Worm (Caenorhabditis elegans) whole organism, L4/young adult: ENCODE results near the gene irld-25.

Experiments used
- W03F9.2 ChIP-seq: fragments of 150-350 bp; optimal IDR thresholded peaks from 2 replicates; lab custom pipeline; 2014; ENCODE audit warnings: missing biosample characterization, missing genetic modification characterization
- dao-5 ChIP-seq: sonication (generic microtip); optimal IDR thresholded peaks from 2 replicates; lab custom pipeline; 2016; ENCODE audit warnings: missing genotype, missing genetic modification characterization, moderate library complexity, missing compliant biosample characterization
- him-1 ChIP-seq: sonication (generic microtip); optimal IDR thresholded peaks from 2 replicates; lab custom pipeline; 2016; ENCODE audit warnings: missing genotype, missing genetic modification reagents, missing genetic modification characterization, missing compliant biosample characterization

DNA sequence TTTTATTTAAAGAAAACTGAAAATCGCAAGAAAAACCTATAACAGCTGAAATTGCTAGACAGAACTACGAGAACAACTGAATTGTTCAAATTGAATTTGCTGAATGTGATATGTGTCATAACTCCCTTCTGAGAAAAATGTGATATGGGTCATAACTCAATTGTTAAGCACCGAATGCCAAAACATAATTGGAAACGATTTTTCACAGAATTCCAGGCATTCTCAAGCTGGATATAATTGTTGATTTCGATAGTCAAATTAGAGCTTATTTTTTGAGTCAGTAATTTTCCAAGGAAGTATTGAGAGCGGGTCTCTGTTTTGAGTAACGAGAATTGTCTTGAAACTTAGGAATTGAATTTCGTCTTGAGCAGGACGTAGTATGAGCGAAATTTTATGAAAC lies 39.5 kb upstream of the irld-25 start:
- TF ChIP-seq him-1 (tag; lab: Kevin White, UChicago) (no peak), W03F9.2 (tag; lab: Kevin White, UChicago) (no peak), dao-5 (no peak)
